Worm (Caenorhabditis elegans) whole organism, late embryonic: ENCODE measurements around the gene Y32B12B.4.

ENCODE experiments used
- elt-2 ChIP-seq: sonication (generic microtip); optimal IDR thresholded peaks from 2 replicates; lab custom pipeline; 2016; ENCODE audit warnings: missing genetic modification reagents, missing genetic modification characterization, missing compliant biosample characterization
- lin-11 ChIP-seq: fragments of 200-800 bp; sonication (Bioruptor generic); optimal IDR thresholded peaks from 2 replicates; lab custom pipeline; 2018; ENCODE audit warnings: mild to moderate bottlenecking, missing genetic modification characterization, missing compliant biosample characterization
- nfya-1 ChIP-seq: sonication (generic microtip); optimal IDR thresholded peaks from 2 replicates; lab custom pipeline; 2017; ENCODE audit warnings: missing genetic modification characterization, mild to moderate bottlenecking, missing compliant biosample characterization, antibody characterized with exemption, moderate library complexity
- nhr-232 ChIP-seq: sonication (generic microtip); optimal IDR thresholded peaks from 2 replicates; lab custom pipeline; 2016; ENCODE audit warnings: missing genetic modification characterization, missing compliant biosample characterization
- unc-86 ChIP-seq: sonication (generic microtip); optimal IDR thresholded peaks from 2 replicates; lab custom pipeline; 2016; ENCODE audit warnings: missing genetic modification characterization, missing compliant biosample characterization

ce11 chrV:16591992-16592798 is 39.1 kb downstream of the Y32B12B.4 start, which contains the start of gene srh-269:
- TF ChIP-seq elt-2 (tag; lab: Kevin White, UChicago) (peak; percentile 73), lin-11 (tag; lab: Kevin White, UChicago) (peak; percentile 58), nfya-1 (tag; lab: Kevin White, UChicago) (peak; percentile 61), nhr-232 (tag; lab: Kevin White, UChicago) (peak; percentile 53), unc-86 (tag; lab: Kevin White, UChicago) (peak; percentile 33)
